Worm (Caenorhabditis elegans): Measurements from ENCODE around the gene C55A6.12.

C55A6.12 gene

DNA sequence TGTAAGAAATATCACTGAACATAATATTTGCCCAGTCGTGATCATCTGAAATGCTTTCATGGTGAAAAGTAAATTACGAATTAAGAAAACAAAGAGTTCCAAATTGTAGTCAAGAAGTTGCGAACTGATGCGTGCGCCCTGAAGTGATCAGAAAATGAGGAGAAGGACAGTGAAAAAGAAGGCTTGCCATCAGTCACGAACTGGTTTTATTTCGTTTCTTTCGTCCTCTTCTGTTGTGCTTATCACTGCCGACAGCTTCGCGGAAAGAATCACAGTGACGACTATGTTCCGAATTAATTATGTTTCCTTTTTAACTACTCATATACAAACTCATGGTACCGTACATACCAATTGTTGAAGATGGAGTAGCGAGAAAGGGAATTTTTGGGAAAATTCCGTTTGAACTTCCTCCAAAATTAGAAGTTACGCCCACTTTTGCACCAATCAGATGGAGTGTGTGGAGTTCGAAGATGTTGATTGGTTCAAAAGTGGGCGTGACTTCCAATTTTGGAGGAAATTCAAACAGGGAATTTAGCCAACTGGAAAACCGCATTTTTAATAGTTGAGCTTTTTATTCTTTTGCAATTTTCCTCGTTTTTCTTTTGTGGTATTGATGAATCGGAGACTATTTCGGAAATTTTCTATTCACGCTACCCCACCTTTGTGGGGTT lies at the start of gene C55A6.12:
Gene C55A6.12, minus strand, starts transcription at position 51 of the 671 bp plus-strand sequence.
- no peak for TF ChIP-seq sem-2 (GFP tag; optimal IDR thresholded peaks at IDR 0.05)

DNA sequence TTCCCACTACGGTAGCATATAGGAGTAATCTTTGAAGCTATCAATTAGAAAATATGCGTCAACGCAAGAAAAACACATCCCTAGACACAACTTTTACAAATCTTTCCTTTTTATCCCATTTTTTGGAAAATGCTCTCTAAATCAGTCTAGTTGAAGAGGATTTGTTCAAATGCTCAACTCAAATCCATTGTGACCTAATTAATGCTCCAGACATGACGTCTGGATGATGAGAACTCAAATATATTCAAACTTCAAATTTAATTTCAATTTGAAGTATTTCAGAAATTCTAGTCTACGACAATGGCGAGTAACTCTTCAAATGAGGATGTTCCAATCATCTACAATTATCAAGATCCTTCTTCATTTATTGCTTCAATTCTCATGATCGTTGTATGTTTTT lies 49.4 kb upstream of the C55A6.12 start, which contains the start of gene srx-85:
Gene srx-85, plus strand, starts transcription at position 301 of the 400 bp plus-strand sequence.
- no peak for TF ChIP-seq hlh-1 (tag; optimal IDR thresholded peaks at IDR 0.05)
- TF ChIP-seq sem-2 (GFP tag; optimal IDR thresholded peaks at IDR 0.05), result no peak
- TF ChIP-seq nhr-28 (tag; optimal IDR thresholded peaks at IDR 0.05), result no peak
- TF ChIP-seq ham-2 (GFP tag; optimal IDR thresholded peaks at IDR 0.05), result no peak
- no peak for TF ChIP-seq bed-3 (GFP tag; optimal IDR thresholded peaks at IDR 0.05)
- no peak for TF ChIP-seq ztf-11 (tag; optimal IDR thresholded peaks at IDR 0.05)
- TF ChIP-seq lin-13 (tag; optimal IDR thresholded peaks at IDR 0.05), result no peak

DNA sequence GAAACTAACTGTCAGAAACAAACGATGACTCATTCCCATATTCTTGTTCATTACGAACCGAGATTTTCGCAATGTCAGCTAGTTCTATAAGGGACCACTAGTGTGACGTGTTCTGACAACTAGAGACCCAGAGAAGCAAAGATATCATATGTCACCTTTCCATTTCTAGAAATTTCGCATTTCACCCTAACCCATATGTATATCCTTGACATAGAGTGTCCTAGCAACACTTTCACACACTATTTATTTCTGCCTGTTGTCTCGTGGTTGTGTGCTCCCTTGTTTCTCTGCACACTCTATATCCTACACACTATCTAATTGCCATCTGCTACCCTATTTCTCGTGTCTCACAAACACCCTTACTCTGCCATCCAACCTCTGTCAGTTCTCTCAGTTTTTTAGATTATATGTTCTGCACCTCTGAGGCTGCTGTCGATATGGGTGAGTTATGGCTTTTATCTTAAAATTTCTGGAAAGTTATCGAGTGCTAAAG lies 46.0 kb upstream of the C55A6.12 start, which contains the start of the genes F38B7.17 and F38B7.3:
Gene F38B7.17, minus strand, starts transcription at position 51 of the 493 bp plus-strand sequence.
Gene F38B7.3, plus strand, starts transcription at position 194 of the 493 bp plus-strand sequence.
- TF ChIP-seq ces-1 (GFP tag; optimal IDR thresholded peaks at IDR 0.05) (peak; percentile 30), unc-120 (tag; optimal IDR thresholded peaks at IDR 0.05; ENCODE audit: poor library complexity, severe bottlenecking) (peak; percentile 30), hlh-1 (tag; optimal IDR thresholded peaks at IDR 0.05) (peak; percentile 49), lsy-2 (tag; optimal IDR thresholded peaks at IDR 0.05) (peak; percentile 13), lin-32 (GFP tag; optimal IDR thresholded peaks at IDR 0.05) (peak; percentile 11), cnd-1 (tag; optimal IDR thresholded peaks at IDR 0.05) (peak; percentile 84), ceh-39 (tag; optimal IDR thresholded peaks at IDR 0.05) (no peak), M03D4.4 (tag; optimal IDR thresholded peaks at IDR 0.05) (no peak), pha-4 (tag; optimal IDR thresholded peaks at IDR 0.05) (peak; percentile 50), unc-62 (GFP tag; optimal IDR thresholded peaks at IDR 0.05) (peak; percentile 40)

DNA sequence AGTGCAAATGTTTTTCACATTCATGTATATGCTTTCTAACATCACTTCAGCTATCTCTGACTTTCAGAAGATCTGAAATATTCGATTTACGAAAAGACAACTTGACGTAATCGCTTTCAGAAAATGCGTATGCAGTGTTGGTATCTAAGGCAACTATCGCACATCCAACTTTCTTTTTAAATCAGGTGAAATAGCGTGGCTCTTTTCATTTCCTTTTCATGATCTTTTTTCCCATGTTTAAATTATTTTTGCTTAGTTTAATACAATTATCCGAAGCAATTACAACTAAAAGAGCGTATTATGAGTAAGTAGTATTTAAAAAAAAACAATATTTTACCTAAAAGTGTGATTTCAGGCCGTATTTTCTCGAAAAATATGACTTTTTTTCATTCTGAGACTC lies 43.9 kb upstream of the C55A6.12 start, which contains the start of gene F38B7.11:
Gene F38B7.11, plus strand, starts transcription at position 301 of the 400 bp plus-strand sequence.
- TF ChIP-seq nhr-28 (tag; optimal IDR thresholded peaks at IDR 0.05), result no peak
- TF ChIP-seq ztf-11 (tag; optimal IDR thresholded peaks at IDR 0.05), result no peak
- no peak for TF ChIP-seq nhr-2 (tag; optimal IDR thresholded peaks at IDR 0.05)
- TF ChIP-seq tbx-8 (GFP tag; optimal IDR thresholded peaks at IDR 0.05), result no peak
- TF ChIP-seq blmp-1 (tag; optimal IDR thresholded peaks at IDR 0.05), result no peak
- no peak for TF ChIP-seq unc-120 (tag; optimal IDR thresholded peaks at IDR 0.05; ENCODE audit: poor library complexity, severe bottlenecking)
- no peak for TF ChIP-seq ham-2 (GFP tag; optimal IDR thresholded peaks at IDR 0.05)
- no peak for TF ChIP-seq nhr-237 (tag; optimal IDR thresholded peaks at IDR 0.05)
- no peak for TF ChIP-seq drap-1 (GFP tag; optimal IDR thresholded peaks at IDR 0.05)
- no peak for TF ChIP-seq flh-1 (GFP tag; optimal IDR thresholded peaks at IDR 0.05)
- TF ChIP-seq lsy-2 (tag; optimal IDR thresholded peaks at IDR 0.05), result no peak
- TF ChIP-seq unc-62 (GFP tag; optimal IDR thresholded peaks at IDR 0.05), result no peak

DNA sequence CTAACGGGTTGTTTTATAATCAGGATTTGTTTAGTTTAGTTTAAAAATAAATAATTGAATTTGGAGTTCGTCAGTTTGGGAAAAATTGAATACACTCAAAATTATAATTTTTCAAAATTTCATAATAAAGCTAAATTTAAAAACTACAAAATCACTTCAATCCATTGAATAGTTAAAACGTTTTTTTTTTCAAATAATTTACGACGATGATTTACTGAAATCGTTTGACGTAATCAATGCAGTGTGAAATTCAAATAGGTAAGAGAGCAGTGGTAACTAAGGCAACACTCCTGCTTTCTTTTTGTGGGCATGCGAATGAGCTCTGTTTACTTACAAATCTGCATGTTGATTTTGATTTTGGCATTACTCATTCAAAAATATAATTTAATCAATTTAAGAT lies 42.3 kb upstream of the C55A6.12 start, which contains the start of gene F38B7.10:
Gene F38B7.10, plus strand, starts transcription at position 301 of the 400 bp plus-strand sequence.
- no peak for TF ChIP-seq M03D4.4 (tag; optimal IDR thresholded peaks at IDR 0.05)
- no peak for TF ChIP-seq unc-39 (tag; optimal IDR thresholded peaks at IDR 0.05)
- no peak for TF ChIP-seq lin-13 (tag; optimal IDR thresholded peaks at IDR 0.05)

DNA sequence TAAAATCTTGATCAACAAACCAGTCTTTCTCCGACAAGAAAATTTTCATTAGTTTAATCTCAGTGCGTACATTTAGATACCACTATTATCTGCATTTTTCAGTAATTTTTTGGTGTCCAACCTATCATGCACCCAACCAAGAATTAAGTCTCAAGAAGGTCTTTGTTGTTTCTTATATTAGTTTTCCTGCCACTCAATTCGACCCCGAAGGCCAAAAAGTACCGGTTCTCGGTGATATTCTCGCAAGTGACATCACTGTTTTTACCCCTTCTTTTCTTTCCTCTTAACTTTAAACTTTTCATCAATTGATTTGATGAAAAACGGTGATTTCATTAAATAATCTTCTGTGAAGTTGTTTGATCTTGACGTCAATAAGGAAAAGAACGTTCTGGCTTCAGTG lies 40.6 kb upstream of the C55A6.12 start, which contains the start of gene F38B7.2:
Gene F38B7.2, plus strand, starts transcription at position 400 of the 400 bp plus-strand sequence.
- TF ChIP-seq drap-1 (GFP tag; optimal IDR thresholded peaks at IDR 0.05) (no peak), zip-8 (tag; optimal IDR thresholded peaks at IDR 0.05) (no peak), ceh-43 (GFP tag; optimal IDR thresholded peaks at IDR 0.05) (no peak), mep-1 (tag; optimal IDR thresholded peaks at IDR 0.05) (no peak), nhr-237 (tag; optimal IDR thresholded peaks at IDR 0.05) (no peak), lsy-2 (tag; optimal IDR thresholded peaks at IDR 0.05) (no peak), mab-5 (tag; optimal IDR thresholded peaks at IDR 0.05) (no peak), elt-3 (tag; optimal IDR thresholded peaks at IDR 0.05) (no peak), flh-1 (GFP tag; optimal IDR thresholded peaks at IDR 0.05) (no peak)

Measured in whole organism, mixed stage, embryonic.